Worm (Caenorhabditis elegans) whole organism, late embryonic: ENCODE data around the gene Y69A2AR.16.

ENCODE experiments used
- dmd-4 ChIP-seq: sonication (generic microtip); optimal IDR thresholded peaks from 2 replicates; lab custom pipeline; 2016; ENCODE audit warnings: borderline replicate concordance, missing genetic modification characterization, missing compliant biosample characterization
- unc-42 ChIP-seq: sonication (generic microtip); optimal IDR thresholded peaks from 2 replicates; lab custom pipeline; 2016; ENCODE audit warnings: missing genotype, missing genetic modification characterization, missing compliant biosample characterization

DNA sequence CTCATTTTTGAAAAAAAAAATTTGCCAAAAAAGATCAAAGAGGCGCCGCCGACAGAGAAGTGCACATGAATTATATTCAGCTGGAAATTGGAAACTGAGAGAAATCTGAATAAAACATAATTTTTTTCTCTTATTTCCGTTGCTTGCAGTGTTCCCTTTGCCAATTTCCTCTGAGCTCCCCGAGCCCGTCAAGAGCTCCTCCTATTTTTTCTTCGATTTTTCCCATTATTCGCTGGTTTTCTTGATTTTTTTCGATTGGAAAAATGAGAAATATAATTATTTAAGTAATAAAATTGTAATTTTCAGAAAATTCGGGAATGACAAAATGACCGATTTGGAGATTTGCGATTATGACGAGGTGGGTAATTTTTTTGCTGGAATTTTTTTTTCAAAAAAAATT, 44.4 kb downstream of the Y69A2AR.16 start, which contains the start of gene sprr-3:
- TF ChIP-seq dmd-4 (tag; lab: Kevin White, UChicago) (no peak), unc-42 (tag; lab: Kevin White, UChicago) (no peak)
